Worm (Caenorhabditis elegans): ENCODE data around the gene C50F4.1.

C50F4.1 gene

DNA sequence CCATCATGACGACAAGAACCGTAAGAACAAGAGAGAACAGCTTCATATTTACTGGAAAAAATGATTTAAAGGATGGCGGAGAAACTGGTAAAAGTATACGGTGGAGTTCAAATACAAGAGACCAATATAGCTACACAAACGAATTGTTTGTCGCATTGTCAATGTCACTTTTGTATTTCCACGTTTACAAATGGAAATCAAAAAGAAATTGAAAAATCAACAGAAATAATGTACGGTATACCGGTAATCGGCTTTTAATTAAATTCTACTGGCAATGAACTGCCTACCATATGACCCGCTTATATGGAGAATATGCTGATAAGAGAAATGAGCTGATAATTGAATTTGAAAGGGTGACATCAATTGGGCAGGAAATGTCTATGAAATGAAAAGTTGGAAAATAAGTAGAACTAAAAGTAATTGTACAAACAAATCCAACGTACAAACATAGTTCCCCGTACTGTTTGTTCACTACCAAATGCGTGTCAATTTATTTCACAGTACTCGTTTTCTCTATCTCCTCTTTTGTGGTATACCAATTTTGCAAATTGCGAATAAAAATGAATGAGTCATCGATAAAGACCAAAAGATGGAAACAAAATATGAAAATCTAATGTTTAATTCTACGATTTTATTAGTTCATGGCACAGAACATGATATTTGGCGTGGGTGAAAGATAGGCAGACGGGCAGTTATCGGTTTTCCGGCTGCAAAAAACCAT is 35.0 kb upstream of the C50F4.1 start, which contains the start of gene K06A4.7:
Gene K06A4.7 (minus strand): TSS at position 51 of the 721 bp plus-strand sequence.
- no peak for TF ChIP-seq nhr-12 (tag; optimal IDR thresholded peaks at IDR 0.05)
- peak; percentile 70 for TF ChIP-seq pqm-1 (tag; optimal IDR thresholded peaks at IDR 0.05)
- TF ChIP-seq ztf-4 (tag; optimal IDR thresholded peaks at IDR 0.05) = no peak
- TF ChIP-seq elt-2 (tag; optimal IDR thresholded peaks at IDR 0.05) = peak; percentile 87
- TF ChIP-seq zag-1 (tag; optimal IDR thresholded peaks at IDR 0.05) = no peak
- TF ChIP-seq nhr-237 (tag; optimal IDR thresholded peaks at IDR 0.05) = no peak
- TF ChIP-seq mml-1 (tag; optimal IDR thresholded peaks at IDR 0.05) = no peak
- peak; percentile 44 for TF ChIP-seq jun-1 (tag; optimal IDR thresholded peaks at IDR 0.05)
- no peak for TF ChIP-seq ceh-82 (tag; optimal IDR thresholded peaks at IDR 0.05)
- TF ChIP-seq nhr-77 (tag; optimal IDR thresholded peaks at IDR 0.05) = no peak
- peak; percentile 67 for TF ChIP-seq pha-4 (tag; optimal IDR thresholded peaks at IDR 0.05)
- TF ChIP-seq ceh-28 (tag; optimal IDR thresholded peaks at IDR 0.05) = no peak
- TF ChIP-seq mdl-1 (tag; optimal IDR thresholded peaks at IDR 0.05) = no peak
- TF ChIP-seq lin-39 (tag; optimal IDR thresholded peaks at IDR 0.05) = no peak
- no peak for TF ChIP-seq ceh-16 (tag; optimal IDR thresholded peaks at IDR 0.05)

DNA sequence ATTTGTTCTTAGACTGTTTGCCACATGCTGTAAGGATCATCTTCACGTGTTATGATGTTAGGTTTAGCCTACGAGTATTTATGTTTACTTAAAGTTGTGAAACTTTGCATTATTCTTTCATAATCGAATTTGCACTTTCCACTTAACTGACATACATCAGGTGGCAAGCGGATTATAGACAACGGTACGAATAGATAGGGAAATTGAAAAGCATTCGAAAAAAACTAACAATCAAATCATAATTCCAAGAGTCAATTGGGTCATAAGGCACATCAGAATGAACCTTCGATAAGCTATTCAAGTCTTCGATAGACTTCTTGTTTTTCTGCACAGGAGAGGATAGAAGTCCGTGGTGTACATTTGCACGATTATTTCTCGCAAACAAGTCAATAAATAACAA is 34.1 kb upstream of the C50F4.1 start:
- TF ChIP-seq zag-1 (tag; optimal IDR thresholded peaks at IDR 0.05) (no peak), elt-3 (tag; optimal IDR thresholded peaks at IDR 0.05) (no peak), elt-2 (tag; optimal IDR thresholded peaks at IDR 0.05) (peak; percentile 69), pqm-1 (tag; optimal IDR thresholded peaks at IDR 0.05) (peak; percentile 75)

DNA sequence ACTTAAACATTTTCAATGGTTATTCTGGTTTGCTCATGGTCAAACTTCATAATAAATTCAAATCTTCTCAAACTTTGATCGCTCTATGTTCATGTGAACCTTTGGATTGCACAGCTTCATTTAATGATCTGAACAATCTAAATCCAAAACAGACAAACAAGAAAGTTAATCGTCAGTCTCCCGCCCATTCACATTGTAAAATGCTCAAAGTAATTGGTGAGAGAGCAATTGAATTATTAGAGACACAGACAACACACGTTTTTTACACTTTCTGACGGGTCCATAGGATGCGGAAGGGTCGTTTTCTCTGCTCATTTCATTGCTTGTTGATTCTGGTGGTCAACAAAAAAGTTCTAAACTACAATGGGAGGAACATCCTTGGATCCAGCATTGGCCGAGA is 29.9 kb upstream of the C50F4.1 start, which contains the start of gene gsnl-1:
Gene gsnl-1 (plus strand): TSS at position 301 of the 400 bp plus-strand sequence.
- TF ChIP-seq egl-5 (tag; optimal IDR thresholded peaks at IDR 0.05) = peak; percentile 13
- TF ChIP-seq nhr-28 (tag; optimal IDR thresholded peaks at IDR 0.05) = no peak

DNA sequence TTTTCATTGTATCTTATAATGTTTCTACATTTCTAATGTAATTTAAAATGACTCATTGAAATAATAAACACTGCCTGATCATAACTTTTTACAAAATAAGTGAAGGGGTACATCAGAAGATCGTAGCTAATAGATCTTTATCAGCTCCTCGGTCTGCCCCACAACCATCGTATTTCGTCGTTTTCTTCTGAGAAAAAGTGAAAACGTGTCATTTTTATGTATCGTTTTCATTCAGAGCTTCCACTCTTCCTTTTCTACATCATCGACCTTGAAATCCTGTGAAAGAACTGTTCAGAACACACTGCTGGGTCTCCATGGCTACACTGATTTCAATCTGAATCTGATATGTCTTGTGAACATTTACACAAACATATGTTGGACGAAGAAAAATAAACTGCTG is 27.3 kb upstream of the C50F4.1 start:
- peak; percentile 59 for TF ChIP-seq nhr-25 (tag; optimal IDR thresholded peaks at IDR 0.05)
- TF ChIP-seq nhr-67 (tag; optimal IDR thresholded peaks at IDR 0.05) = no peak
- peak; percentile 62 for TF ChIP-seq elt-1 (tag; optimal IDR thresholded peaks at IDR 0.05)

DNA sequence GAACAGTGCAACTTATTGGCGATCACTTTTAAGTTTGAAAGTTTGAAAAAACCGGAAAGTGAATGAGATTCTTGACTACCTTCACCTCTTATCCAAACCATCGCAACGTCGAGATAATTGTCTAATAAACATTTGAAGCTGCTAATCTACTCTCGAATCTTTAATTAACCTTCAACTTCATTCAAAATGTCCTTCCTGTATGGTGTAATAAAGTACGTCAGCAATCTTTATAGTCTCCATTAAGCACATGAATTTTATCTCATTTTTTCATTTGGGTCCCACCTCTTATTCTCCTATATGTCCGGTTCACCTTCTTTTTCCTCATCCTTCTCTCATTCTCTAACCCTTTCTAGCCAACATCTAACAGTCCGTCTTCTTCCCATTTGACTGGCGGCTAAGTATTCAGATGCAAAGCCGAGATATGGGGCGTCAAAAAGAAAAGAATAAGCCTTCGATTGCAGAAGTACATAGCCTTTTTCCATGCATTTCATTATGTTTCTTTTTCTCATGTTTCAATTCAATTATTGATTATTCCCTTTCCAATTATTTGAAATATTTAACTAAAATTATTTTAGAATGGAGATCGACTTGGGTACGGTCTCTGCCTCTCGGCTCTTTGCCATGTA is 25.7 kb upstream of the C50F4.1 start, which contains the start of gene swt-5:
Gene swt-5 (plus strand): TSS at position 576 of the 626 bp plus-strand sequence.
- peak; percentile 91 for TF ChIP-seq elt-1 (tag; optimal IDR thresholded peaks at IDR 0.05)
- peak; percentile 65 for TF ChIP-seq nhr-25 (tag; optimal IDR thresholded peaks at IDR 0.05)
- no peak for TF ChIP-seq fkh-2 (tag; optimal IDR thresholded peaks at IDR 0.05)

DNA sequence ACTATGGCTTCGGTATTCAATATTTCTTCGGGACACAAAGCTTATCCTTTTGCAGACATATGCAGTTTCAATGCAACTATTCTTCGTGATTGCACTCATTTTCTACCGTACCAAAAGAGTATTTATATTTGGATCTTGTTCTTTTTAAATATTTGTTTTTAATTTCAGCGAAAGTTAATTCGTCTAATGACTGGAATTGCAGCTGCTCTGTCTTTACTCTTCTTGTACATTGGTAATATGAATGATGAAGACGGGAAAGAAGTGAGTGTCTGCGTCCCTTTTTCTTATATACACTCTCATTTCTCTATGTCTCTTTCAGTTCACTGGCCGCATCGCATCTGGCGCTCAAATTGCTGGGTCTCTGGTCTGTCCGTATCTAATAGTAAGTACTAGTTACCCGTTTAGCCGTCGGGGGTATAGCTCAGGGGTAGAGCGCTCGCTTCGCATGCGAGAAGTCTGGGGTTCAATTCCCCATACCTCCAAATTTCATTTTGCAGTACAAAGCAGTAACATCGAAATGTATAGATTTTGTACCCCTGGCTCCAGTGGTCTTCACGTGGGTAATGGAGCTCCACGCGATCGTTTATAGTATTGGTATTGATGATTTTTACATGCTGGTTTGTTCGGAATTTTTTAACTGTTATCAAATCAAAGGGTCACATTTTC is 23.3 kb upstream of the C50F4.1 start:
- TF ChIP-seq nhr-67 (tag; optimal IDR thresholded peaks at IDR 0.05) (no peak), nhr-28 (tag; optimal IDR thresholded peaks at IDR 0.05) (no peak), lin-39 (tag; optimal IDR thresholded peaks at IDR 0.05) (peak; percentile 82), ztf-4 (tag; optimal IDR thresholded peaks at IDR 0.05) (no peak), pqm-1 (tag; optimal IDR thresholded peaks at IDR 0.05) (peak; percentile 17), snpc-4 (tag; optimal IDR thresholded peaks at IDR 0.05) (peak; percentile 95), ceh-16 (tag; optimal IDR thresholded peaks at IDR 0.05) (no peak), unc-39 (tag; optimal IDR thresholded peaks at IDR 0.05) (no peak), nfya-1 (tag; optimal IDR thresholded peaks at IDR 0.05; ENCODE audit: insufficient read depth) (peak; percentile 40), ztf-11 (tag; optimal IDR thresholded peaks at IDR 0.05) (no peak), nhr-43 (tag; optimal IDR thresholded peaks at IDR 0.05; ENCODE audit: poor library complexity, severe bottlenecking) (peak; percentile 77), R02D3.7 (tag; optimal IDR thresholded peaks at IDR 0.05) (no peak), egl-27 (tag; optimal IDR thresholded peaks at IDR 0.05) (no peak), ama-1 (optimal IDR thresholded peaks at IDR 0.05) (peak; percentile 51), nhr-11 (tag; optimal IDR thresholded peaks at IDR 0.05) (no peak), ceh-82 (tag; optimal IDR thresholded peaks at IDR 0.05) (peak; percentile 8), ZK546.5 (tag; optimal IDR thresholded peaks at IDR 0.05) (no peak), unc-62 (GFP tag; optimal IDR thresholded peaks at IDR 0.05) (no peak), jun-1 (tag; optimal IDR thresholded peaks at IDR 0.05) (peak; percentile 17), nhr-25 (tag; optimal IDR thresholded peaks at IDR 0.05) (peak; percentile 50), aly-2 (tag; optimal IDR thresholded peaks at IDR 0.05) (no peak), ceh-9 (tag; optimal IDR thresholded peaks at IDR 0.05) (no peak), mml-1 (tag; optimal IDR thresholded peaks at IDR 0.05) (no peak), nhr-77 (tag; optimal IDR thresholded peaks at IDR 0.05) (no peak), zag-1 (tag; optimal IDR thresholded peaks at IDR 0.05) (no peak), nhr-12 (tag; optimal IDR thresholded peaks at IDR 0.05) (no peak), mdl-1 (tag; optimal IDR thresholded peaks at IDR 0.05) (no peak), pha-4 (tag; optimal IDR thresholded peaks at IDR 0.05) (no peak), egl-5 (tag; optimal IDR thresholded peaks at IDR 0.05) (peak; percentile 26), nhr-23 (tag; optimal IDR thresholded peaks at IDR 0.05) (peak; percentile 22), nhr-76 (tag; optimal IDR thresholded peaks at IDR 0.05) (no peak), nhr-237 (tag; optimal IDR thresholded peaks at IDR 0.05) (no peak)
